Fruit fly (Drosophila melanogaster) whole organism, wandering third instar larva: ENCODE measurements around the gene indra.

Source experiments
- Abd-B ChIP-seq: fragments of >200 bp; optimal IDR thresholded peaks from 2 replicates; lab custom pipeline; 2017; ENCODE audit warnings: missing biosample characterization, missing genetic modification characterization
- CG32264 ChIP-seq: fragments of 200-800 bp; sonication (Bioruptor generic); optimal IDR thresholded peaks from 2 replicates; lab custom pipeline; 2016; ENCODE audit warnings: missing biosample characterization, missing genetic modification characterization
- CG9705 ChIP-seq: fragments of 200-800 bp; sonication (Bioruptor generic); optimal IDR thresholded peaks from 2 replicates; lab custom pipeline; 2018; ENCODE audit warnings: missing biosample characterization, mild to moderate bottlenecking, missing genetic modification characterization
- CrebA ChIP-seq: fragments of 200-800 bp; sonication (Bioruptor generic); optimal IDR thresholded peaks from 2 replicates; lab custom pipeline; 2016; ENCODE audit warnings: missing biosample characterization, mild to moderate bottlenecking, missing genetic modification characterization, borderline replicate concordance
- Dfd ChIP-seq: fragments of >200 bp; optimal IDR thresholded peaks from 2 replicates; lab custom pipeline; 2017; ENCODE audit warnings: missing biosample characterization, missing genetic modification characterization
- Dif ChIP-seq: fragments of 200-275, 200-300 bp; sonication (Bioruptor generic); optimal IDR thresholded peaks from 2 replicates; lab custom pipeline; 2018; ENCODE audit warnings: missing biosample characterization, missing genetic modification characterization; ENCODE audit not compliant: partially characterized antibody
- GATAd ChIP-seq: sonication (Bioruptor generic); optimal IDR thresholded peaks from 2 replicates; lab custom pipeline; 2016; ENCODE audit warnings: missing biosample characterization, missing genetic modification characterization
- HLH106 ChIP-seq: fragments of 200-800 bp; optimal IDR thresholded peaks from 3 replicates; lab custom pipeline; 2019; ENCODE audit warnings: missing biosample characterization, mild to moderate bottlenecking, missing genetic modification characterization, moderate library complexity
- Hnf4 ChIP-seq: fragments of 200-800 bp; sonication (Bioruptor generic); optimal IDR thresholded peaks from 2 replicates; lab custom pipeline; 2016; ENCODE audit warnings: missing biosample characterization, mild to moderate bottlenecking, missing genetic modification characterization
- Hr78 ChIP-seq: fragments of >200 bp; optimal IDR thresholded peaks from 2 replicates; lab custom pipeline; 2017; ENCODE audit warnings: missing biosample characterization, missing genetic modification characterization
- Hr83 ChIP-seq: fragments of 200-300 bp; sonication (Bioruptor generic); optimal IDR thresholded peaks from 2 replicates; lab custom pipeline; 2016; ENCODE audit warnings: missing biosample characterization, mild to moderate bottlenecking, missing genetic modification characterization, moderate library complexity; ENCODE audit not compliant: poor library complexity, severe bottlenecking
- Jra ChIP-seq: sonication (Bioruptor generic); optimal IDR thresholded peaks from 2 replicates; lab custom pipeline; 2016; ENCODE audit warnings: missing biosample characterization, missing genetic modification characterization
- Mio ChIP-seq: sonication (Bioruptor generic); optimal IDR thresholded peaks from 2 replicates; lab custom pipeline; 2016; ENCODE audit warnings: missing biosample characterization, missing genetic modification characterization
- Myc ChIP-seq: fragments of >200 bp; optimal IDR thresholded peaks from 2 replicates; lab custom pipeline; 2017
- N ChIP-seq: fragments of >200 bp; optimal IDR thresholded peaks from 2 replicates; lab custom pipeline; 2018; ENCODE audit warnings: missing biosample characterization, missing external identifiers, missing genetic modification characterization
- OdsH ChIP-seq: fragments of 200-800 bp; sonication (Bioruptor generic); optimal IDR thresholded peaks from 2 replicates; lab custom pipeline; 2016; ENCODE audit warnings: missing biosample characterization, mild to moderate bottlenecking, missing genetic modification characterization
- Rel ChIP-seq, 2 experiments: fragments of 200-800 bp; sonication (Bioruptor generic) in 1 of 2; optimal IDR thresholded peaks; 2 replicates in 1 of 2; 3 replicates in 1 of 2; lab custom pipeline; 2016 to 2019; ENCODE audit warnings: mild to moderate bottlenecking in 2 of 2, missing biosample characterization in 2 of 2, missing genetic modification characterization in 2 of 2, moderate library complexity in 1 of 2
- Sp1 ChIP-seq: fragments of 200-800 bp; sonication (Bioruptor generic); optimal IDR thresholded peaks from 3 replicates; lab custom pipeline; 2019; ENCODE audit warnings: missing biosample characterization, mild to moderate bottlenecking, missing genetic modification characterization, moderate library complexity
- Vsx2 ChIP-seq: fragments of 200-300, 225-300 bp; sonication (Bioruptor generic); optimal IDR thresholded peaks from 2 replicates; lab custom pipeline; 2018; ENCODE audit warnings: missing biosample characterization, missing genetic modification characterization; ENCODE audit not compliant: partially characterized antibody
- br ChIP-seq: fragments of 200-800 bp; sonication (Bioruptor generic); optimal IDR thresholded peaks from 2 replicates; lab custom pipeline; 2016; ENCODE audit warnings: missing biosample characterization, missing genetic modification characterization
- brk ChIP-seq: fragments of 200-800 bp; sonication (Bioruptor generic); optimal IDR thresholded peaks from 2 replicates; lab custom pipeline; 2016; ENCODE audit warnings: missing biosample characterization, mild to moderate bottlenecking, missing genetic modification characterization
- dl ChIP-seq, 2 experiments: fragments of 175-275, 200-275 bp in 1 of 2; fragments of 200-275 bp in 1 of 2; sonication (Bioruptor generic); optimal IDR thresholded peaks; lab custom pipeline; 2018; ENCODE audit warnings: mild to moderate bottlenecking in 2 of 2, missing biosample characterization in 2 of 2, missing genetic modification characterization in 2 of 2, moderate library complexity in 2 of 2; ENCODE audit not compliant: partially characterized antibody in 2 of 2, insufficient read depth in 1 of 2
- dmrt93B ChIP-seq: fragments of 200-800 bp; sonication (Bioruptor generic); optimal IDR thresholded peaks from 2 replicates; lab custom pipeline; 2018; ENCODE audit warnings: missing biosample characterization, mild to moderate bottlenecking, missing genetic modification characterization
- dsf ChIP-seq: sonication (Bioruptor generic); optimal IDR thresholded peaks from 2 replicates; lab custom pipeline; 2016; ENCODE audit warnings: missing biosample characterization, missing genetic modification characterization, borderline replicate concordance
- ey ChIP-seq: fragments of 200-800 bp; sonication (Bioruptor generic); optimal IDR thresholded peaks from 2 replicates; lab custom pipeline; 2016; ENCODE audit warnings: missing biosample characterization, missing genetic modification characterization
- foxo ChIP-seq, 2 experiments: fragments of 200-800 bp; sonication (Bioruptor generic); optimal IDR thresholded peaks; 2 replicates in 1 of 2; 3 replicates in 1 of 2; lab custom pipeline; 2016 to 2017; ENCODE audit warnings: missing biosample characterization in 2 of 2, missing genetic modification characterization in 2 of 2
- fru ChIP-seq: fragments of 200-800 bp; sonication (Bioruptor generic); optimal IDR thresholded peaks from 3 replicates; lab custom pipeline; 2016; ENCODE audit warnings: missing biosample characterization, mild to moderate bottlenecking, missing genetic modification characterization
- h ChIP-seq: fragments of 200-800 bp; sonication (Bioruptor generic); optimal IDR thresholded peaks from 3 replicates; lab custom pipeline; 2016; ENCODE audit warnings: missing biosample characterization, mild to moderate bottlenecking, missing genetic modification characterization
- jim ChIP-seq: fragments of 175-275, 200-325 bp; sonication (Bioruptor generic); optimal IDR thresholded peaks from 2 replicates; lab custom pipeline; 2016; ENCODE audit warnings: missing biosample characterization, mild to moderate bottlenecking, missing genetic modification characterization
- pan ChIP-seq: fragments of >200 bp; optimal IDR thresholded peaks from 2 replicates; lab custom pipeline; 2017
- psq ChIP-seq: fragments of 200-800 bp; sonication (Bioruptor generic); optimal IDR thresholded peaks from 3 replicates; lab custom pipeline; 2017; ENCODE audit warnings: missing biosample characterization, mild to moderate bottlenecking, missing genetic modification characterization, moderate library complexity
- rgr ChIP-seq: fragments of 200-800 bp; sonication (Bioruptor generic); optimal IDR thresholded peaks from 3 replicates; lab custom pipeline; 2016; ENCODE audit warnings: missing biosample characterization, mild to moderate bottlenecking, missing genetic modification characterization
- sv ChIP-seq: fragments of 200-800 bp; sonication (Bioruptor generic); optimal IDR thresholded peaks from 3 replicates; lab custom pipeline; 2016; ENCODE audit warnings: missing biosample characterization, missing genetic modification characterization
- tai ChIP-seq: sonication (Bioruptor generic); optimal IDR thresholded peaks from 2 replicates; lab custom pipeline; 2016; ENCODE audit warnings: missing biosample characterization, missing genetic modification characterization
- woc ChIP-seq: sonication (Bioruptor generic); optimal IDR thresholded peaks from 2 replicates; lab custom pipeline; 2016; ENCODE audit warnings: missing biosample characterization, mild to moderate bottlenecking, missing genetic modification characterization

Gene indra

dm6 chr3L:1352065-1352464 is 9.9 kb upstream of the indra start:
- peak; percentile 2 for TF ChIP-seq CG32264 (GFP tag; lab: Kevin White, UChicago)
- TF ChIP-seq Dif (GFP tag; lab: Kevin White, UChicago): no peak
- peak; percentile 5 for TF ChIP-seq HLH106 (tag; lab: Kevin White, UChicago)
- no peak for TF ChIP-seq Mio (GFP tag; lab: Kevin White, UChicago)
- TF ChIP-seq jim (GFP tag; lab: Kevin White, UChicago): no peak
- no peak for TF ChIP-seq Sp1 (GFP tag; lab: Kevin White, UChicago)
- no peak for TF ChIP-seq N (GFP tag; lab: Kevin White, UChicago)
- TF ChIP-seq rgr (GFP tag; lab: Kevin White, UChicago): peak; percentile 46
- peak; percentile 25 for TF ChIP-seq brk (GFP tag; lab: Kevin White, UChicago)
- TF ChIP-seq Myc: peak; percentile 56
- TF ChIP-seq sv (GFP tag; lab: Kevin White, UChicago): peak; percentile 14
- peak; percentile 1 for TF ChIP-seq Jra (GFP tag; lab: Kevin White, UChicago)
- no peak for TF ChIP-seq Hr78
- TF ChIP-seq fru (GFP tag; lab: Kevin White, UChicago): peak; percentile 24
- peak; percentile 11 for TF ChIP-seq woc
- no peak for TF ChIP-seq Rel (GFP tag; optimal IDR thresholded peaks at IDR 0.05; lab: Kevin White, UChicago)
- TF ChIP-seq Rel (tag; optimal IDR thresholded peaks at IDR 0.05; lab: Kevin White, UChicago): no peak
- peak in 1 of 2 experiments; percentile 45 for TF ChIP-seq foxo (GFP tag; optimal IDR thresholded peaks at IDR 0.05; lab: Kevin White, UChicago)
- TF ChIP-seq ey (GFP tag; lab: Kevin White, UChicago): peak; percentile 7
- no peak for TF ChIP-seq dmrt93B (GFP tag; lab: Kevin White, UChicago)
- peak; percentile 20 for TF ChIP-seq OdsH (GFP tag; lab: Kevin White, UChicago)
- peak; percentile 8 for TF ChIP-seq br (GFP tag; lab: Kevin White, UChicago)
- peak; percentile 46 for TF ChIP-seq h (GFP tag; lab: Kevin White, UChicago)
- TF ChIP-seq psq (GFP tag; lab: Kevin White, UChicago): peak; percentile 12
- TF ChIP-seq Hr83 (GFP tag; lab: Kevin White, UChicago): no peak
- no peak for TF ChIP-seq dsf (GFP tag; lab: Kevin White, UChicago)

dm6 chr3L:1350924-1351215 is 8.7 kb upstream of the indra start, which contains the start of gene CG9166:
CG9166 (plus strand) TSS chr3L:1351116.
- TF ChIP-seq CG9705 (GFP tag; lab: Kevin White, UChicago): no peak
- TF ChIP-seq dl (GFP tag; optimal IDR thresholded peaks at IDR 0.05; lab: Kevin White, UChicago; ENCODE audit: insufficient read depth in 1 of 2, partially characterized antibody in 2 of 2): no peak
- TF ChIP-seq jim (GFP tag; lab: Kevin White, UChicago): no peak
- no peak for TF ChIP-seq brk (GFP tag; lab: Kevin White, UChicago)
- TF ChIP-seq Rel (GFP tag; optimal IDR thresholded peaks at IDR 0.05; lab: Kevin White, UChicago): no peak
- TF ChIP-seq Rel (tag; optimal IDR thresholded peaks at IDR 0.05; lab: Kevin White, UChicago): no peak
- TF ChIP-seq Jra (GFP tag; lab: Kevin White, UChicago): no peak
- TF ChIP-seq Hr83 (GFP tag; lab: Kevin White, UChicago): no peak
- TF ChIP-seq CG32264 (GFP tag; lab: Kevin White, UChicago): no peak
- TF ChIP-seq Dfd (GFP tag; lab: Kevin White, UChicago): no peak
- no peak for TF ChIP-seq ey (GFP tag; lab: Kevin White, UChicago)
- TF ChIP-seq dsf (GFP tag; lab: Kevin White, UChicago): no peak
- TF ChIP-seq pan (lab: Kevin White, UChicago): no peak
- TF ChIP-seq GATAd (GFP tag; lab: Kevin White, UChicago): no peak
- no peak for TF ChIP-seq Sp1 (GFP tag; lab: Kevin White, UChicago)
- TF ChIP-seq Hnf4 (GFP tag; lab: Kevin White, UChicago): no peak
- no peak for TF ChIP-seq OdsH (GFP tag; lab: Kevin White, UChicago)

dm6 chr3L:1349942-1350923 is 8.0 kb upstream of the indra start:
- TF ChIP-seq Vsx2 (GFP tag; lab: Kevin White, UChicago) (no peak), CG9705 (GFP tag; lab: Kevin White, UChicago) (no peak), psq (GFP tag; lab: Kevin White, UChicago) (no peak), dl (GFP tag; optimal IDR thresholded peaks at IDR 0.05; lab: Kevin White, UChicago; ENCODE audit: insufficient read depth in 1 of 2, partially characterized antibody in 2 of 2) (peak in 1 of 2 experiments; percentile 21), rgr (GFP tag; lab: Kevin White, UChicago) (peak; percentile 28), h (GFP tag; lab: Kevin White, UChicago) (peak; percentile 44), OdsH (GFP tag; lab: Kevin White, UChicago) (no peak), br (GFP tag; lab: Kevin White, UChicago) (peak; percentile 8), foxo (GFP tag; optimal IDR thresholded peaks at IDR 0.05; lab: Kevin White, UChicago) (peak in 1 of 2 experiments; percentile 62), Hr83 (GFP tag; lab: Kevin White, UChicago) (peak; percentile 22), Rel (GFP tag; optimal IDR thresholded peaks at IDR 0.05; lab: Kevin White, UChicago) (no peak), Rel (tag; optimal IDR thresholded peaks at IDR 0.05; lab: Kevin White, UChicago) (peak; percentile 1), sv (GFP tag; lab: Kevin White, UChicago) (no peak), Sp1 (GFP tag; lab: Kevin White, UChicago) (peak; percentile 28), jim (GFP tag; lab: Kevin White, UChicago) (no peak), GATAd (GFP tag; lab: Kevin White, UChicago) (no peak), CrebA (GFP tag; lab: Kevin White, UChicago) (no peak), tai (no peak), dsf (GFP tag; lab: Kevin White, UChicago) (peak; percentile 46), Hnf4 (GFP tag; lab: Kevin White, UChicago) (peak; percentile 76), Abd-B (GFP tag; lab: Kevin White, UChicago) (no peak), CG32264 (GFP tag; lab: Kevin White, UChicago) (no peak), Mio (GFP tag; lab: Kevin White, UChicago) (no peak), Myc (no peak), Dif (GFP tag; lab: Kevin White, UChicago) (no peak), HLH106 (tag; lab: Kevin White, UChicago) (peak; percentile 60), fru (GFP tag; lab: Kevin White, UChicago) (peak; percentile 32), dmrt93B (GFP tag; lab: Kevin White, UChicago) (peak; percentile 11), Hr78 (no peak), pan (lab: Kevin White, UChicago) (no peak)
